Comparison of ENCODE assay signal across 6 fruit fly cellular contexts in genomic region chr3R:8846154-8846648, dm6.
A peak's percentile ranks its signal among the peaks of the same experiment; 100 is the strongest.
TF ChIP-seq lines count a peak whose summit lies in the region.

No protein-coding gene starts in this region.

- TF ChIP-seq CTCF in whole organism, embryonic (GFP tag; optimal IDR thresholded peaks at IDR 0.05; lab: Kevin White, UChicago) = no peak

TF ChIP-seq in Kc167, 6 proteins besides CTCF, POLR2A, EP300 and RAD21:
- TF ChIP-seq psq (optimal IDR thresholded peaks at IDR 0.05; lab: Kevin White, UChicago) (peak; percentile 59), Sin3A (optimal IDR thresholded peaks at IDR 0.05; lab: Kevin White, UChicago) (no peak), Myc (optimal IDR thresholded peaks at IDR 0.05; lab: Kevin White, UChicago) (no peak), insv (optimal IDR thresholded peaks at IDR 0.05; lab: Kevin White, UChicago) (no peak)

TF ChIP-seq in whole organism, adult, 20 proteins besides CTCF, POLR2A, EP300 and RAD21 (continues in another document):
- TF ChIP-seq Clk (GFP tag; optimal IDR thresholded peaks at IDR 0.05; lab: Kevin White, UChicago) (no peak), bab1 (GFP tag; optimal IDR thresholded peaks at IDR 0.05; lab: Kevin White, UChicago) (peak; percentile 8), CG7045 (GFP tag; optimal IDR thresholded peaks at IDR 0.05; lab: Kevin White, UChicago) (peak; percentile 39), kay (GFP tag; lab: Kevin White, UChicago; ENCODE audit: borderline replicate concordance) (no peak), CG14711 (tag; optimal IDR thresholded peaks at IDR 0.05; lab: Kevin White, UChicago) (no peak), toe (GFP tag; optimal IDR thresholded peaks at IDR 0.05; lab: Kevin White, UChicago) (no peak), CG11617 (GFP tag; optimal IDR thresholded peaks at IDR 0.05; lab: Kevin White, UChicago) (peak; percentile 6), Crg-1 (GFP tag; optimal IDR thresholded peaks at IDR 0.05; lab: Kevin White, UChicago) (no peak), tj (GFP tag; optimal IDR thresholded peaks at IDR 0.05; lab: Kevin White, UChicago) (peak; percentile 58), CG33017 (tag; optimal IDR thresholded peaks at IDR 0.05; lab: Kevin White, UChicago) (peak; percentile 3), Mnt (GFP tag; optimal IDR thresholded peaks at IDR 0.05; lab: Kevin White, UChicago) (peak; percentile 64), cnc (optimal IDR thresholded peaks at IDR 0.05; lab: Kevin White, UChicago) (no peak), CG5204 (GFP tag; optimal IDR thresholded peaks at IDR 0.05; lab: Kevin White, UChicago) (no peak), CG7101 (tag; optimal IDR thresholded peaks at IDR 0.05; lab: Kevin White, UChicago) (peak; percentile 58), Hr96 (GFP tag; optimal IDR thresholded peaks at IDR 0.05; lab: Kevin White, UChicago) (peak; percentile 3), cic (GFP tag; optimal IDR thresholded peaks at IDR 0.05; lab: Kevin White, UChicago) (peak; percentile 49), pad (GFP tag; optimal IDR thresholded peaks at IDR 0.05; lab: Kevin White, UChicago) (peak; percentile 7), CG1620 (GFP tag; optimal IDR thresholded peaks at IDR 0.05; lab: Kevin White, UChicago) (peak; percentile 16)

TF ChIP-seq in whole organism, embryonic, 481 proteins besides CTCF, POLR2A, EP300 and RAD21 (continues in another document):
- TF ChIP-seq eve (GFP tag; optimal IDR thresholded peaks at IDR 0.05; lab: Kevin White, UChicago) (no peak), D19A (tag; optimal IDR thresholded peaks at IDR 0.05; lab: Kevin White, UChicago) (peak; percentile 58), NK7.1 (GFP tag; optimal IDR thresholded peaks at IDR 0.05; lab: Kevin White, UChicago) (peak; percentile 21), tap (tag; optimal IDR thresholded peaks at IDR 0.05; lab: Kevin White, UChicago) (peak; percentile 51), MTF-1 (GFP tag; optimal IDR thresholded peaks at IDR 0.05; lab: Kevin White, UChicago; ENCODE audit: borderline replicate concordance) (peak; percentile 62), HLH54F (GFP tag; optimal IDR thresholded peaks at IDR 0.05; lab: Kevin White, UChicago) (peak; percentile 10), Nf-YC (tag; optimal IDR thresholded peaks at IDR 0.05; lab: Kevin White, UChicago) (peak; percentile 53), scrt (GFP tag; optimal IDR thresholded peaks at IDR 0.05; lab: Kevin White, UChicago) (peak; percentile 57), CG11247 (GFP tag; IDR thresholded peaks at IDR 0.05; lab: Robert Waterston, UW) (no peak), Ravus (GFP tag; IDR thresholded peaks at IDR 0.05; lab: Robert Waterston, UW) (no peak), CG3838 (GFP tag; optimal IDR thresholded peaks at IDR 0.05; lab: Kevin White, UChicago) (no peak), ind (GFP tag; optimal IDR thresholded peaks at IDR 0.05; lab: Kevin White, UChicago) (no peak), bbx (GFP tag; IDR thresholded peaks at IDR 0.05; lab: Robert Waterston, UW; ENCODE audit: partially characterized antibody) (peak; percentile 76), Sry-δ (GFP tag; optimal IDR thresholded peaks at IDR 0.05; lab: Kevin White, UChicago) (peak; percentile 13), Hey (tag; optimal IDR thresholded peaks at IDR 0.05; lab: Kevin White, UChicago) (peak; percentile 45), CG42726 (GFP tag; IDR thresholded peaks at IDR 0.05; lab: Robert Waterston, UW; ENCODE audit: partially characterized antibody) (peak; percentile 66; the same call in 1 of the 2 replicates), psq (GFP tag; optimal IDR thresholded peaks at IDR 0.05; lab: Kevin White, UChicago) (peak; percentile 97)

TF ChIP-seq in whole organism, prepupa, 60 proteins besides CTCF, POLR2A, EP300 and RAD21 (continues in another document):
- TF ChIP-seq pdm3 (GFP tag; optimal IDR thresholded peaks at IDR 0.05; lab: Kevin White, UChicago) (no peak), ss (GFP tag; optimal IDR thresholded peaks at IDR 0.05; lab: Kevin White, UChicago) (peak in 1 of 2 experiments; percentile 64), Hr39 (GFP tag; optimal IDR thresholded peaks at IDR 0.05; lab: Kevin White, UChicago) (no peak), CG11294 (GFP tag; IDR thresholded peaks at IDR 0.05; lab: Robert Waterston, UW) (no peak), CG10669 (GFP tag; optimal IDR thresholded peaks at IDR 0.05; lab: Kevin White, UChicago) (peak; percentile 23), CG9139 (GFP tag; optimal IDR thresholded peaks at IDR 0.05; lab: Kevin White, UChicago) (peak; percentile 80), CG1621 (tag; optimal IDR thresholded peaks at IDR 0.05; lab: Kevin White, UChicago) (peak; percentile 56), fkh (GFP tag; optimal IDR thresholded peaks at IDR 0.05; lab: Kevin White, UChicago) (peak; percentile 98), CG4318 (GFP tag; optimal IDR thresholded peaks at IDR 0.05; lab: Kevin White, UChicago) (no peak), CG6276 (GFP tag; optimal IDR thresholded peaks at IDR 0.05; lab: Kevin White, UChicago) (peak; percentile 49), CG6792 (GFP tag; optimal IDR thresholded peaks at IDR 0.05; lab: Kevin White, UChicago) (peak; percentile 37), CG10631 (GFP tag; optimal IDR thresholded peaks at IDR 0.05; lab: Kevin White, UChicago) (no peak), Sox15 (GFP tag; optimal IDR thresholded peaks at IDR 0.05; lab: Kevin White, UChicago) (no peak), CG16779 (tag; optimal IDR thresholded peaks at IDR 0.05; lab: Kevin White, UChicago) (no peak), Sox14 (GFP tag; optimal IDR thresholded peaks at IDR 0.05; lab: Kevin White, UChicago) (peak; percentile 0), Hr38 (GFP tag; optimal IDR thresholded peaks at IDR 0.05; lab: Kevin White, UChicago) (no peak), Sox102F (GFP tag; optimal IDR thresholded peaks at IDR 0.05; lab: Kevin White, UChicago) (peak; percentile 39), Ets96B (tag; optimal IDR thresholded peaks at IDR 0.05; lab: Kevin White, UChicago) (peak; percentile 19), CG6808 (GFP tag; optimal IDR thresholded peaks at IDR 0.05; lab: Kevin White, UChicago) (peak; percentile 43)

TF ChIP-seq in whole organism, pupa, 21 proteins besides CTCF, POLR2A, EP300 and RAD21 (continues in another document):
- TF ChIP-seq fd96Ca (GFP tag; IDR thresholded peaks at IDR 0.05; lab: Robert Waterston, UW) (peak; percentile 57; the same call in 1 of the 3 replicates), CG15710 (tag; optimal IDR thresholded peaks at IDR 0.05; lab: Kevin White, UChicago) (peak; percentile 6), CG9948 (tag; optimal IDR thresholded peaks at IDR 0.05; lab: Kevin White, UChicago) (no peak), CG8301 (tag; optimal IDR thresholded peaks at IDR 0.05; lab: Kevin White, UChicago) (no peak), D1 (tag; optimal IDR thresholded peaks at IDR 0.05; lab: Kevin White, UChicago) (peak; percentile 10), Ets98B (GFP tag; IDR thresholded peaks at IDR 0.05; lab: Robert Waterston, UW) (peak; percentile 73), EcR (GFP tag; optimal IDR thresholded peaks at IDR 0.05; lab: Kevin White, UChicago) (peak; percentile 60), CG10348 (GFP tag; IDR thresholded peaks at IDR 0.05; lab: Robert Waterston, UW) (no peak), CG14655 (GFP tag; optimal IDR thresholded peaks at IDR 0.05; lab: Kevin White, UChicago) (no peak), Pif1A (GFP tag; optimal IDR thresholded peaks at IDR 0.05; lab: Kevin White, UChicago) (peak; percentile 16), rn (GFP tag; IDR thresholded peaks at IDR 0.05; lab: Robert Waterston, UW) (no peak), gl (tag; optimal IDR thresholded peaks at IDR 0.05; lab: Kevin White, UChicago) (peak; percentile 36), CG4496 (GFP tag; IDR thresholded peaks at IDR 0.05; lab: Robert Waterston, UW) (peak; percentile 67; the same call in 2 of the 3 replicates), CG8159 (tag; optimal IDR thresholded peaks at IDR 0.05; lab: Kevin White, UChicago) (no peak), CG32121 (GFP tag; IDR thresholded peaks at IDR 0.05; lab: Robert Waterston, UW) (peak; percentile 43; the same call in 1 of the 2 replicates), CG13204 (GFP tag; optimal IDR thresholded peaks at IDR 0.05; lab: Kevin White, UChicago) (no peak), Pif1B (GFP tag; optimal IDR thresholded peaks at IDR 0.05; lab: Kevin White, UChicago) (peak; percentile 60), CG17806 (tag; optimal IDR thresholded peaks at IDR 0.05; lab: Kevin White, UChicago) (no peak), Snoo (tag; optimal IDR thresholded peaks at IDR 0.05; lab: Kevin White, UChicago) (no peak), CG12605 (GFP tag; IDR thresholded peaks at IDR 0.05; lab: Robert Waterston, UW) (peak; percentile 57)

TF ChIP-seq in whole organism, wandering third instar larva, 38 proteins besides CTCF, POLR2A, EP300 and RAD21 (continues in another document):
- TF ChIP-seq brk (GFP tag; optimal IDR thresholded peaks at IDR 0.05; lab: Kevin White, UChicago) (no peak), tai (GFP tag; optimal IDR thresholded peaks at IDR 0.05; lab: Kevin White, UChicago) (peak; percentile 20), usp (GFP tag; optimal IDR thresholded peaks at IDR 0.05; lab: Kevin White, UChicago) (no peak), Abd-B (GFP tag; optimal IDR thresholded peaks at IDR 0.05; lab: Kevin White, UChicago) (no peak), lola (GFP tag; optimal IDR thresholded peaks at IDR 0.05; lab: Kevin White, UChicago) (no peak), sage (GFP tag; optimal IDR thresholded peaks at IDR 0.05; lab: Kevin White, UChicago) (peak; percentile 55), h (GFP tag; optimal IDR thresholded peaks at IDR 0.05; lab: Kevin White, UChicago) (peak; percentile 62), Rel (GFP tag; optimal IDR thresholded peaks at IDR 0.05; lab: Kevin White, UChicago) (peak; percentile 28), Rel (tag; optimal IDR thresholded peaks at IDR 0.05; lab: Kevin White, UChicago) (peak; percentile 21), sv (GFP tag; optimal IDR thresholded peaks at IDR 0.05; lab: Kevin White, UChicago) (peak; percentile 35), Vsx2 (GFP tag; optimal IDR thresholded peaks at IDR 0.05; lab: Kevin White, UChicago; ENCODE audit: partially characterized antibody) (peak; percentile 50), GATAd (GFP tag; optimal IDR thresholded peaks at IDR 0.05; lab: Kevin White, UChicago) (no peak), Hnf4 (GFP tag; optimal IDR thresholded peaks at IDR 0.05; lab: Kevin White, UChicago) (peak; percentile 35), Hr83 (GFP tag; optimal IDR thresholded peaks at IDR 0.05; lab: Kevin White, UChicago; ENCODE audit: poor library complexity, severe bottlenecking) (peak; percentile 90), woc (GFP tag; optimal IDR thresholded peaks at IDR 0.05; lab: Kevin White, UChicago) (no peak), pan (optimal IDR thresholded peaks at IDR 0.05; lab: Kevin White, UChicago) (no peak), CG9705 (GFP tag; optimal IDR thresholded peaks at IDR 0.05; lab: Kevin White, UChicago) (no peak), Dif (GFP tag; optimal IDR thresholded peaks at IDR 0.05; lab: Kevin White, UChicago; ENCODE audit: partially characterized antibody) (peak; percentile 53), fru (GFP tag; optimal IDR thresholded peaks at IDR 0.05; lab: Kevin White, UChicago) (peak; percentile 20), ey (GFP tag; optimal IDR thresholded peaks at IDR 0.05; lab: Kevin White, UChicago) (no peak), CrebA (GFP tag; optimal IDR thresholded peaks at IDR 0.05; lab: Kevin White, UChicago; ENCODE audit: borderline replicate concordance) (peak; percentile 81), dl (GFP tag; optimal IDR thresholded peaks at IDR 0.05; lab: Kevin White, UChicago; ENCODE audit: insufficient read depth in 1 of 2, partially characterized antibody in 2 of 2) (no peak)
